Worm (Caenorhabditis elegans) whole organism, young adult: ENCODE measurements around the gene ctr-9.
A peak's percentile ranks its signal among the peaks of the same experiment; 100 is the strongest.

Experiments
- F23B12.7 ChIP-seq: sonication (generic microtip); optimal IDR thresholded peaks from 2 replicates; lab custom pipeline; 2017; ENCODE audit warnings: missing genetic modification characterization, mild to moderate bottlenecking, missing compliant biosample characterization, antibody characterized with exemption, moderate library complexity; ENCODE audit not compliant: insufficient read depth
- F52B5.7 ChIP-seq: sonication (generic microtip); optimal IDR thresholded peaks from 2 replicates; lab custom pipeline; 2016; ENCODE audit warnings: mild to moderate bottlenecking, missing genetic modification characterization, missing compliant biosample characterization
- Y56A3A.18 ChIP-seq: fragments of 200-800 bp; sonication (Bioruptor generic); IDR thresholded peaks from 2 replicates; pipeline ENCODE4 v1.3.6; 2022; ENCODE audit warnings: missing genetic modification reagents, missing genetic modification characterization, missing compliant biosample characterization
- ama-1 ChIP-seq, 3 experiments: fragments of 150-350 bp in 1 of 3; sonication (generic microtip) in 2 of 3; optimal IDR thresholded peaks; 2 replicates each; lab custom pipeline; 2014 to 2018; ENCODE audit warnings: missing biosample characterization in 2 of 3, missing genetic modification characterization in 2 of 3, missing genetic modification reagents in 2 of 3
- bed-2 ChIP-seq: fragments of 200-800 bp; sonication (Bioruptor generic); IDR thresholded peaks from 2 replicates; pipeline ENCODE4 v1.3.6; 2022; ENCODE audit warnings: missing genetic modification reagents, missing genetic modification characterization, missing compliant biosample characterization
- cebp-1 ChIP-seq, 2 experiments: fragments of 200-800 bp in 1 of 2; sonication (Bioruptor generic) in 1 of 2; sonication (generic microtip) in 1 of 2; IDR thresholded peaks in 1 of 2; optimal IDR thresholded peaks in 1 of 2; 2 replicates each; pipeline versions ENCODE4 v1.3.6 to Lab custom; 2017 to 2022; ENCODE audit warnings: missing compliant biosample characterization in 2 of 2, missing genetic modification characterization in 2 of 2, mild to moderate bottlenecking in 1 of 2, missing genetic modification reagents in 1 of 2, moderate library complexity in 1 of 2
- ceh-27 ChIP-seq: fragments of 200-800 bp; sonication (Bioruptor generic); optimal IDR thresholded peaks from 2 replicates; lab custom pipeline; 2018; ENCODE audit warnings: mild to moderate bottlenecking, missing genetic modification characterization, moderate library complexity, missing compliant biosample characterization
- ceh-58 ChIP-seq: fragments of 200-800 bp; sonication (Bioruptor generic); IDR thresholded peaks from 2 replicates; pipeline ENCODE4 v1.3.6; 2022; ENCODE audit warnings: missing genetic modification characterization, missing compliant biosample characterization
- dpl-1 ChIP-seq: fragments of 150-350 bp; optimal IDR thresholded peaks from 2 replicates; lab custom pipeline; 2014; ENCODE audit warnings: missing biosample characterization, missing genetic modification reagents, missing genetic modification characterization
- snpc-3.4 ChIP-seq: sonication (generic microtip); optimal IDR thresholded peaks from 2 replicates; lab custom pipeline; 2017; ENCODE audit warnings: missing genetic modification characterization, mild to moderate bottlenecking, missing compliant biosample characterization, antibody characterized with exemption, moderate library complexity, missing genotype, missing genetic modification reagents

- TF ChIP-seq F23B12.7 (tag; lab: Kevin White, UChicago) (no peak), Y56A3A.18 (GFP tag; lab: Robert Waterston, UW) (no peak), F52B5.7 (no peak), ama-1 (optimal IDR thresholded peaks at IDR 0.05; lab: Kevin White, UChicago) (no peak), ama-1 (GFP tag; optimal IDR thresholded peaks at IDR 0.05; lab: Kevin White, UChicago) (no peak), snpc-3.4 (tag; lab: Kevin White, UChicago) (no peak), cebp-1 (GFP tag; IDR thresholded peaks at IDR 0.05; lab: Robert Waterston, UW) (no peak), cebp-1 (tag; optimal IDR thresholded peaks at IDR 0.05; lab: Kevin White, UChicago) (peak; percentile 27), ceh-27 (GFP tag; lab: Kevin White, UChicago) (no peak), bed-2 (no peak), dpl-1 (GFP tag; lab: Kevin White, UChicago) (no peak), ceh-58 (GFP tag; lab: Robert Waterston, UW) (no peak)
Observed at ce11 chrIII:9457192-9458103, 33.7 kb upstream of the ctr-9 start.
